Worm (Caenorhabditis elegans): ENCODE measurements around the gene srbc-82.

DNA sequence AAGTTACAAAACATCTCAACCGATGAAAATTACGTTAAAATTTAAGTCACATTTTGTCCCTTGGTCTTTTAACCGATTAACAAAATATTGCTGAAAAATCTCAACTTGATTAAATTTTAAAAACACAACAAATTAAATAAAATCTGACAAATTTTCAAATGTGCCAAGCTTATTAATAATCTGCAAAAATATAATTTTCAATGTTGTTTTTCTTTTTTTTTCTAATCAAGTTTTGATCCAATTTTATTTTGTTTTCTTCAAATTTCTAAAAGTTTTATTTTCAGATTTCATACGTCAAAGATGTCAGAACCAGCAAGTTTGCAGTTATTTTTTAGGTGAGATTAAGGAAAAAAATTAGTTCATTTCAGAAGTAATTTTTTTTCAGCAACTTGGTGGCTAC is 36.0 kb downstream of the srbc-82 start, which contains the start of gene srw-87:
- TF ChIP-seq nhr-76 (tag; optimal IDR thresholded peaks at IDR 0.05) (no peak), lsy-2 (tag; optimal IDR thresholded peaks at IDR 0.05) (no peak), unc-62 (GFP tag; optimal IDR thresholded peaks at IDR 0.05) (no peak), ces-1 (GFP tag; optimal IDR thresholded peaks at IDR 0.05) (no peak), nhr-237 (tag; optimal IDR thresholded peaks at IDR 0.05) (no peak), unc-120 (tag; optimal IDR thresholded peaks at IDR 0.05; ENCODE audit: poor library complexity, severe bottlenecking) (no peak), zip-8 (tag; optimal IDR thresholded peaks at IDR 0.05) (no peak), blmp-1 (tag; optimal IDR thresholded peaks at IDR 0.05) (no peak), mep-1 (tag; optimal IDR thresholded peaks at IDR 0.05) (no peak), tbx-8 (GFP tag; optimal IDR thresholded peaks at IDR 0.05) (no peak), lin-13 (tag; optimal IDR thresholded peaks at IDR 0.05) (no peak)

All from whole organism, mixed stage, embryonic.